Fruit fly (Drosophila melanogaster): ENCODE results near the gene TotF.

TotF gene

dm6 chr2L:19866540-19867318 is 45.4 kb downstream of the TotF start (continued):
- TF ChIP-seq pros (GFP tag; optimal IDR thresholded peaks at IDR 0.05) = peak; percentile 35
- peak; percentile 15; the same call in 1 of the 3 replicates for TF ChIP-seq tgo (GFP tag; IDR thresholded peaks at IDR 0.05)
- peak; percentile 40 for TF ChIP-seq ind (GFP tag; optimal IDR thresholded peaks at IDR 0.05)
- no peak for TF ChIP-seq CG14965 (GFP tag; optimal IDR thresholded peaks at IDR 0.05; ENCODE audit: borderline replicate concordance)
- TF ChIP-seq CG6854 (GFP tag; optimal IDR thresholded peaks at IDR 0.05) = no peak
- peak; percentile 67 for TF ChIP-seq da (GFP tag; optimal IDR thresholded peaks at IDR 0.05)
- TF ChIP-seq H15 (GFP tag; IDR thresholded peaks at IDR 0.05) = 0 out of 3 replicates have a peak, but pooled peaks have one; percentile 9
- TF ChIP-seq kni (GFP tag; optimal IDR thresholded peaks at IDR 0.05) = peak; percentile 93
- peak; percentile 34 for TF ChIP-seq CG13775 (GFP tag; optimal IDR thresholded peaks at IDR 0.05)
- TF ChIP-seq vfl (GFP tag; optimal IDR thresholded peaks at IDR 0.05) = peak; percentile 17
- TF ChIP-seq dmrt99B (tag; optimal IDR thresholded peaks at IDR 0.05) = peak; percentile 71
- peak; percentile 23 for TF ChIP-seq CG9727 (GFP tag; optimal IDR thresholded peaks at IDR 0.05)
- TF ChIP-seq az2 (GFP tag; optimal IDR thresholded peaks at IDR 0.05) = peak; percentile 41
- TF ChIP-seq gt (GFP tag; IDR thresholded peaks at IDR 0.05) = peak; percentile 49; the same call in 1 of the 2 replicates
- TF ChIP-seq crol (GFP tag; IDR thresholded peaks at IDR 0.05) = no peak
- peak; percentile 5 for TF ChIP-seq D19B (GFP tag; optimal IDR thresholded peaks at IDR 0.05)
- no peak for TF ChIP-seq Kr (GFP tag; optimal IDR thresholded peaks at IDR 0.05)
- TF ChIP-seq CG7786 (GFP tag; optimal IDR thresholded peaks at IDR 0.05) = peak; percentile 1
- TF ChIP-seq scrt (GFP tag; optimal IDR thresholded peaks at IDR 0.05) = no peak
- peak; percentile 17 for TF ChIP-seq CG8388 (GFP tag; optimal IDR thresholded peaks at IDR 0.05)
- TF ChIP-seq sr (GFP tag; IDR thresholded peaks at IDR 0.05) = no peak
- TF ChIP-seq CG17328 (GFP tag; IDR thresholded peaks at IDR 0.05) = 0 out of 2 replicates have a peak, but pooled peaks have one; percentile 34
- TF ChIP-seq Blimp-1 (GFP tag; optimal IDR thresholded peaks at IDR 0.05) = peak; percentile 37
- peak; percentile 48 for TF ChIP-seq CG10267 (tag; optimal IDR thresholded peaks at IDR 0.05)
- peak; percentile 24 for TF ChIP-seq CG18619 (GFP tag; optimal IDR thresholded peaks at IDR 0.05)
- no peak for TF ChIP-seq zen2 (GFP tag; IDR thresholded peaks at IDR 0.05; ENCODE audit: partially characterized antibody)
- no peak for TF ChIP-seq CG1647 (GFP tag; optimal IDR thresholded peaks at IDR 0.05)
- peak; percentile 50; the same call in 1 of the 2 replicates for TF ChIP-seq Xrp1 (GFP tag; IDR thresholded peaks at IDR 0.05)
- 0 out of 2 replicates have a peak, but pooled peaks have one; percentile 17 for TF ChIP-seq slbo (GFP tag; IDR thresholded peaks at IDR 0.05)
- peak; percentile 32 for TF ChIP-seq bcd (GFP tag; optimal IDR thresholded peaks at IDR 0.05)
- peak; percentile 69 for TF ChIP-seq CG7839 (tag; optimal IDR thresholded peaks at IDR 0.05)
- peak; percentile 16 for TF ChIP-seq Med (GFP tag)
- TF ChIP-seq CG4404 (GFP tag; IDR thresholded peaks at IDR 0.05) = peak; percentile 44; the same call in 1 of the 2 replicates
- peak; percentile 53 for TF ChIP-seq CG12391 (tag; optimal IDR thresholded peaks at IDR 0.05)
- TF ChIP-seq CG8924 (tag; optimal IDR thresholded peaks at IDR 0.05) = peak; percentile 26
- peak; percentile 57; the same call in 2 of the 3 replicates for TF ChIP-seq dysf (GFP tag; IDR thresholded peaks at IDR 0.05)
- TF ChIP-seq dpn (GFP tag; optimal IDR thresholded peaks at IDR 0.05) = peak; percentile 42 to 64
- peak; percentile 76 for TF ChIP-seq CG17361 (GFP tag; IDR thresholded peaks at IDR 0.05)
- peak; percentile 35 for TF ChIP-seq zen (tag; optimal IDR thresholded peaks at IDR 0.05)
- TF ChIP-seq CG6254 (GFP tag; optimal IDR thresholded peaks at IDR 0.05) = peak; percentile 32
- peak; percentile 45 for TF ChIP-seq gsb-n (tag; optimal IDR thresholded peaks at IDR 0.05)
- peak; percentile 45 for TF ChIP-seq Hr3 (GFP tag; optimal IDR thresholded peaks at IDR 0.05)
- peak; percentile 93 for TF ChIP-seq sens (GFP tag)
- TF ChIP-seq CG2199 (GFP tag; IDR thresholded peaks at IDR 0.05) = 0 out of 3 replicates have a peak, but pooled peaks have one; percentile 31
- TF ChIP-seq CG11723 (GFP tag; optimal IDR thresholded peaks at IDR 0.05) = peak; percentile 15
- TF ChIP-seq CHES-1-like (GFP tag; optimal IDR thresholded peaks at IDR 0.05) = peak; percentile 44

Data from whole organism, embryonic.